Fruit fly (Drosophila melanogaster) whole organism, prepupa: Measurements from ENCODE around the gene C1GalTA.

Experiments
- Blimp-1 ChIP-seq: fragments of 200-800 bp; sonication (Bioruptor generic); optimal IDR thresholded peaks from 3 replicates; lab custom pipeline; 2017; ENCODE audit warnings: missing biosample characterization, missing genetic modification characterization, mild to moderate bottlenecking, moderate library complexity, missing genetic modification reagents
- CG10631 ChIP-seq: fragments of 200-800 bp; sonication (Bioruptor generic); optimal IDR thresholded peaks from 2 replicates; lab custom pipeline; 2016; ENCODE audit warnings: missing biosample characterization, missing genetic modification characterization
- CG10669 ChIP-seq: fragments of 200-800 bp; sonication (Bioruptor generic); optimal IDR thresholded peaks from 3 replicates; lab custom pipeline; 2018; ENCODE audit warnings: missing biosample characterization, mild to moderate bottlenecking, missing genetic modification characterization, moderate library complexity
- CG11294 ChIP-seq: fragments of 200-800 bp; sonication (Bioruptor generic); IDR thresholded peaks from 2 replicates; pipeline ENCODE4 v1.3.6; 2022; ENCODE audit warnings: missing biosample characterization, missing genetic modification characterization
- CG11902 ChIP-seq: fragments of 200-800 bp; sonication (Bioruptor generic); optimal IDR thresholded peaks from 3 replicates; lab custom pipeline; 2016; ENCODE audit warnings: missing biosample characterization, missing genetic modification characterization
- CG1621 ChIP-seq: fragments of 200-800 bp; sonication (Bioruptor generic); optimal IDR thresholded peaks from 3 replicates; lab custom pipeline; 2018; ENCODE audit warnings: missing biosample characterization, mild to moderate bottlenecking, missing genetic modification characterization
- CG16779 ChIP-seq: fragments of 200-800 bp; sonication (Bioruptor generic); optimal IDR thresholded peaks from 3 replicates; lab custom pipeline; 2017; ENCODE audit warnings: missing biosample characterization, mild to moderate bottlenecking, missing genetic modification characterization
- CG3032 ChIP-seq: fragments of 200-800 bp; optimal IDR thresholded peaks from 2 replicates; lab custom pipeline; 2019; ENCODE audit warnings: missing biosample characterization, mild to moderate bottlenecking, missing genetic modification characterization, moderate library complexity
- CG31627 ChIP-seq: fragments of 200-800 bp; sonication (Bioruptor generic); optimal IDR thresholded peaks from 3 replicates; lab custom pipeline; 2016; ENCODE audit warnings: missing biosample characterization, missing genetic modification characterization
- CG32006 ChIP-seq: fragments of 200-800 bp; sonication (Bioruptor generic); optimal IDR thresholded peaks from 3 replicates; lab custom pipeline; 2017; ENCODE audit warnings: missing biosample characterization, mild to moderate bottlenecking, missing genetic modification characterization
- CG34406 ChIP-seq: fragments of 200-800 bp; sonication (Bioruptor generic); optimal IDR thresholded peaks from 3 replicates; lab custom pipeline; 2016; ENCODE audit warnings: missing biosample characterization, missing genetic modification characterization
- CG3919 ChIP-seq: fragments of 200-800 bp; sonication (Bioruptor generic); optimal IDR thresholded peaks from 3 replicates; lab custom pipeline; 2016; ENCODE audit warnings: missing biosample characterization, missing genetic modification characterization
- CG4318 ChIP-seq: fragments of 200-800 bp; sonication (Bioruptor generic); optimal IDR thresholded peaks from 3 replicates; lab custom pipeline; 2017; ENCODE audit warnings: missing biosample characterization, mild to moderate bottlenecking, missing genetic modification characterization
- CG6163 ChIP-seq: fragments of 200-800 bp; sonication (Bioruptor generic); IDR thresholded peaks from 3 replicates; pipeline ENCODE4 v1.3.6; 2022; ENCODE audit warnings: missing biosample characterization, missing genetic modification characterization
- CG6276 ChIP-seq: fragments of 200-800 bp; sonication (Bioruptor generic); optimal IDR thresholded peaks from 2 replicates; lab custom pipeline; 2017; ENCODE audit warnings: missing biosample characterization, mild to moderate bottlenecking, missing genetic modification characterization
- CG6792 ChIP-seq: fragments of 200-800 bp; sonication (Bioruptor generic); optimal IDR thresholded peaks from 3 replicates; lab custom pipeline; 2016; ENCODE audit warnings: missing biosample characterization, missing genetic modification characterization
- CG6808 ChIP-seq: fragments of 200-800 bp; sonication (Bioruptor generic); optimal IDR thresholded peaks from 3 replicates; lab custom pipeline; 2017; ENCODE audit warnings: missing biosample characterization, missing genetic modification characterization, mild to moderate bottlenecking, moderate library complexity, missing genetic modification reagents
- CG6854 ChIP-seq: fragments of 200-800 bp; sonication (Bioruptor generic); optimal IDR thresholded peaks from 2 replicates; lab custom pipeline; 2017; ENCODE audit warnings: missing biosample characterization, mild to moderate bottlenecking, missing genetic modification characterization
- CG7368 ChIP-seq: fragments of 200-800 bp; sonication (Bioruptor generic); optimal IDR thresholded peaks from 3 replicates; lab custom pipeline; 2016; ENCODE audit warnings: missing biosample characterization, missing genetic modification characterization
- CG8119 ChIP-seq: fragments of 200-800 bp; sonication (Bioruptor generic); IDR thresholded peaks from 3 replicates; pipeline ENCODE4 v1.3.6; 2022; ENCODE audit warnings: missing biosample characterization, missing genetic modification characterization
- CG8319 ChIP-seq: fragments of 200-800 bp; sonication (Bioruptor generic); optimal IDR thresholded peaks from 3 replicates; lab custom pipeline; 2016; ENCODE audit warnings: missing biosample characterization, missing genetic modification characterization
- CG9139 ChIP-seq: fragments of 200-800 bp; sonication (Bioruptor generic); optimal IDR thresholded peaks from 3 replicates; lab custom pipeline; 2017; ENCODE audit warnings: missing biosample characterization, mild to moderate bottlenecking, missing genetic modification characterization
- Eip75B ChIP-seq: fragments of 200-800 bp; sonication (Bioruptor generic); optimal IDR thresholded peaks from 3 replicates; lab custom pipeline; 2016; ENCODE audit warnings: missing biosample characterization, missing genetic modification characterization
- Eip78C ChIP-seq: fragments of 200-800 bp; sonication (Bioruptor generic); peaks from one replicate; lab custom pipeline; 2016; ENCODE audit warnings: missing biosample characterization, missing genetic modification characterization
- Eip93F ChIP-seq: fragments of 200-800 bp; sonication (Bioruptor generic); optimal IDR thresholded peaks from 2 replicates; lab custom pipeline; 2016; ENCODE audit warnings: missing biosample characterization, mild to moderate bottlenecking, missing genetic modification characterization
- Ets21C ChIP-seq: fragments of 200-800 bp; sonication (Bioruptor generic); optimal IDR thresholded peaks from 3 replicates; lab custom pipeline; 2016; ENCODE audit warnings: missing biosample characterization, missing genetic modification characterization
- Ets96B ChIP-seq: fragments of 200-800 bp; optimal IDR thresholded peaks from 2 replicates; lab custom pipeline; 2019; ENCODE audit warnings: missing biosample characterization, mild to moderate bottlenecking, missing genetic modification characterization, moderate library complexity
- Gug ChIP-seq: fragments of 200-800 bp; sonication (Bioruptor generic); IDR thresholded peaks from 2 replicates; pipeline ENCODE4 v1.3.6; 2022; ENCODE audit warnings: missing biosample characterization, missing genetic modification characterization
- Hr38 ChIP-seq: sonication (Bioruptor generic); optimal IDR thresholded peaks from 2 replicates; lab custom pipeline; 2016; ENCODE audit warnings: missing biosample characterization, missing genetic modification characterization
- Hr39 ChIP-seq: fragments of 200-800 bp; sonication (Bioruptor generic); optimal IDR thresholded peaks from 2 replicates; lab custom pipeline; 2016; ENCODE audit warnings: missing biosample characterization, missing genetic modification characterization
- Hr4 ChIP-seq: fragments of 200-800 bp; sonication (Bioruptor generic); optimal IDR thresholded peaks from 3 replicates; lab custom pipeline; 2016; ENCODE audit warnings: missing biosample characterization, missing genetic modification characterization
- Lpt ChIP-seq: fragments of 200-800 bp; sonication (Bioruptor generic); optimal IDR thresholded peaks from 3 replicates; lab custom pipeline; 2016; ENCODE audit warnings: missing biosample characterization, missing genetic modification characterization
- Smox ChIP-seq: fragments of 200-800 bp; sonication (Bioruptor generic); optimal IDR thresholded peaks from 3 replicates; lab custom pipeline; 2016; ENCODE audit warnings: missing biosample characterization, missing genetic modification characterization
- Sox102F ChIP-seq: fragments of 200-800 bp; sonication (Bioruptor generic); optimal IDR thresholded peaks from 2 replicates; lab custom pipeline; 2016; ENCODE audit warnings: missing biosample characterization, mild to moderate bottlenecking, missing genetic modification characterization
- Sox14 ChIP-seq: fragments of 200-800 bp; sonication (Bioruptor generic); optimal IDR thresholded peaks from 3 replicates; lab custom pipeline; 2016; ENCODE audit warnings: missing biosample characterization, missing genetic modification characterization
- Sox15 ChIP-seq: fragments of 200-800 bp; sonication (Bioruptor generic); optimal IDR thresholded peaks from 3 replicates; lab custom pipeline; 2016; ENCODE audit warnings: missing biosample characterization, missing genetic modification characterization
- cyc ChIP-seq: fragments of 200-800 bp; sonication (Bioruptor generic); optimal IDR thresholded peaks from 3 replicates; lab custom pipeline; 2016; ENCODE audit warnings: missing biosample characterization, missing genetic modification characterization
- dac ChIP-seq: fragments of 200-800 bp; sonication (Bioruptor generic); optimal IDR thresholded peaks from 2 replicates; lab custom pipeline; 2017; ENCODE audit warnings: missing biosample characterization, mild to moderate bottlenecking, missing genetic modification characterization
- dsx ChIP-seq: fragments of 200-800 bp; optimal IDR thresholded peaks from 3 replicates; lab custom pipeline; 2019; ENCODE audit warnings: missing biosample characterization, mild to moderate bottlenecking, missing genetic modification characterization, moderate library complexity; ENCODE audit not compliant: poor library complexity, severe bottlenecking
- esn ChIP-seq: fragments of 200-800 bp; sonication (Bioruptor generic); optimal IDR thresholded peaks from 2 replicates; lab custom pipeline; 2016; ENCODE audit warnings: missing biosample characterization, mild to moderate bottlenecking, missing genetic modification characterization, moderate library complexity
- fd59A ChIP-seq: fragments of 200-800 bp; sonication (Bioruptor generic); optimal IDR thresholded peaks from 2 replicates; lab custom pipeline; 2017; ENCODE audit warnings: missing biosample characterization, mild to moderate bottlenecking, missing genetic modification characterization, missing genetic modification reagents
- fd85E ChIP-seq: fragments of 200-800 bp; sonication (Bioruptor generic); optimal IDR thresholded peaks from 3 replicates; lab custom pipeline; 2016; ENCODE audit warnings: missing biosample characterization, missing genetic modification characterization
- fkh ChIP-seq: fragments of 200-800 bp; sonication (Bioruptor generic); optimal IDR thresholded peaks from 3 replicates; lab custom pipeline; 2017; ENCODE audit warnings: missing biosample characterization, mild to moderate bottlenecking, missing genetic modification characterization, moderate library complexity
- lz ChIP-seq: fragments of 200-800 bp; sonication (Bioruptor generic); optimal IDR thresholded peaks from 3 replicates; lab custom pipeline; 2016; ENCODE audit warnings: missing biosample characterization, missing genetic modification characterization
- net ChIP-seq: fragments of 200-800 bp; sonication (Bioruptor generic); optimal IDR thresholded peaks from 3 replicates; lab custom pipeline; 2016; ENCODE audit warnings: missing biosample characterization, missing genetic modification characterization
- pdm3 ChIP-seq: fragments of 200-800 bp; sonication (Bioruptor generic); optimal IDR thresholded peaks from 3 replicates; lab custom pipeline; 2016; ENCODE audit warnings: missing biosample characterization, missing genetic modification characterization
- salr ChIP-seq, 2 experiments: fragments of 200-800 bp; sonication (Bioruptor generic); optimal IDR thresholded peaks; 3 replicates each; lab custom pipeline; 2016 to 2018; ENCODE audit warnings: missing biosample characterization in 2 of 2, missing genetic modification characterization in 2 of 2, mild to moderate bottlenecking in 1 of 2
- spab ChIP-seq: fragments of 200-800 bp; sonication (Bioruptor generic); optimal IDR thresholded peaks from 2 replicates; lab custom pipeline; 2017; ENCODE audit warnings: missing biosample characterization, mild to moderate bottlenecking, missing genetic modification characterization, missing genetic modification reagents
- ss ChIP-seq, 2 experiments: fragments of 200-800 bp; sonication (Bioruptor generic); optimal IDR thresholded peaks; 2 replicates in 1 of 2; 3 replicates in 1 of 2; lab custom pipeline; 2017 to 2018; ENCODE audit warnings: mild to moderate bottlenecking in 2 of 2, missing biosample characterization in 2 of 2, missing genetic modification characterization in 2 of 2, moderate library complexity in 1 of 2
- topi ChIP-seq: fragments of 200-800 bp; sonication (Bioruptor generic); optimal IDR thresholded peaks from 3 replicates; lab custom pipeline; 2016; ENCODE audit warnings: missing biosample characterization, missing genetic modification characterization

Gene C1GalTA

DNA sequence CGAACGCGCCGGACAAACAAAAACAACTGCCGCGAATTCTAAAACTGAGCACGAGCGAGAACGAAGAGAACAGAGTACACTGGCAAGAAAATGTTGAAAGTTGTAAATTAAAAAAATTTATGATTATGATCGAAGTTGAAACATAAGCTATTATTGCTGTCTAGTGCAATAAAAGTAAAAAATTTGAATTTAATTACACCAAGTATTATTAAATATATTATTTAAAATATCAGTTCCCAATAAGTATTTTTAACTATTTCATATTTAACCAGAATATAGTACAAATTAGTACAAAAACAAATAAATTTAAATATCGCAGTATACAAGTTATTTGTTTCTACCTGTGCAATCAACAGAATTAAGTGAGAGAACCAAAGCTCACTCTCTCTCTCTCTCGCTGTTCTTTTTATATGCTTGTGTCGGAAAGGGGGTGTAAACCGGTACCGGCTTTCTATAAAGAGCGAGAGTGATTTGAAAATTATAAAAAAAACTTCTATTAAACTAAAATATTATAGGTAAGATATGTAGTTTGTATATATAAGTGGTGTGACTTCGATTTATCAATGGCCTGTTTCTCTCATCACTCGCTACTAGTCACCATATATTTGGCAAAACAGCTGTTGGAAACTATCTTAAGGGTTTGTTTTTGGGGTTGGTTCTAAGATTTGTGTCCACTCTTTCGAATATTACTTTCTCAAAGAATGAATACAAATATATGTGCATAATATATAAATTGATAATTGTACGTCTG lies at the start of gene C1GalTA:
TSS of gene C1GalTA (minus strand) at position 33 of the 751 bp plus-strand sequence.
- TF ChIP-seq Hr39 (GFP tag; lab: Kevin White, UChicago) (peak; percentile 71), Blimp-1 (GFP tag; lab: Kevin White, UChicago) (peak; percentile 95), cyc (peak; percentile 89), fd85E (peak; percentile 77), lz (GFP tag; lab: Kevin White, UChicago) (peak; percentile 88), CG6276 (GFP tag; lab: Kevin White, UChicago) (peak; percentile 96), esn (GFP tag; lab: Kevin White, UChicago) (peak; percentile 96), Sox102F (GFP tag; lab: Kevin White, UChicago) (peak; percentile 85), Eip93F (GFP tag; lab: Kevin White, UChicago) (peak; percentile 73), CG7368 (GFP tag; lab: Kevin White, UChicago) (peak; percentile 93), Ets21C (peak; percentile 75), CG6163 (GFP tag; lab: Robert Waterston, UW) (peak; percentile 97), CG8319 (peak; percentile 87), CG10669 (GFP tag; lab: Kevin White, UChicago) (peak; percentile 97), CG3919 (GFP tag; lab: Kevin White, UChicago) (peak; percentile 97), CG8119 (peak; percentile 99), Gug (GFP tag; lab: Robert Waterston, UW) (peak; percentile 96), Ets96B (tag; lab: Kevin White, UChicago) (peak; percentile 99), spab (GFP tag; lab: Kevin White, UChicago) (peak; percentile 98), salr (GFP tag; optimal IDR thresholded peaks at IDR 0.05; lab: Kevin White, UChicago) (peak; percentile 77 to 98), ss (GFP tag; optimal IDR thresholded peaks at IDR 0.05; lab: Kevin White, UChicago) (peak; percentile 98 to 99), Hr4 (GFP tag; lab: Kevin White, UChicago) (peak; percentile 75), Smox (GFP tag; lab: Kevin White, UChicago) (peak; percentile 86), fd59A (GFP tag; lab: Kevin White, UChicago) (peak; percentile 94), CG1621 (peak; percentile 90), CG6808 (peak; percentile 97), Lpt (GFP tag; lab: Kevin White, UChicago) (peak; percentile 95), dsx (peak; percentile 99), Eip75B (GFP tag; lab: Kevin White, UChicago) (peak; percentile 86), net (GFP tag; lab: Kevin White, UChicago) (peak; percentile 92), dac (GFP tag; lab: Kevin White, UChicago) (peak; percentile 81), CG11294 (GFP tag; lab: Robert Waterston, UW) (peak; percentile 96), pdm3 (peak; percentile 83), CG10631 (GFP tag; lab: Kevin White, UChicago) (peak; percentile 98), Sox15 (GFP tag; lab: Kevin White, UChicago) (peak; percentile 78), CG31627 (GFP tag; lab: Kevin White, UChicago) (peak; percentile 80), CG3032 (tag; lab: Kevin White, UChicago) (peak; percentile 100), Hr38 (GFP tag; lab: Kevin White, UChicago) (no peak), CG6792 (peak; percentile 96), CG34406 (GFP tag; lab: Kevin White, UChicago) (peak; percentile 98), CG4318 (GFP tag; lab: Kevin White, UChicago) (peak; percentile 90), CG9139 (GFP tag; lab: Kevin White, UChicago) (peak; percentile 97), CG6854 (GFP tag; lab: Kevin White, UChicago) (peak; percentile 94), Sox14 (GFP tag; lab: Kevin White, UChicago) (peak; percentile 87), topi (GFP tag; lab: Kevin White, UChicago) (peak; percentile 88), fkh (GFP tag; lab: Kevin White, UChicago) (peak; percentile 75), Eip78C (GFP tag; lab: Kevin White, UChicago) (peak; percentile 98), CG32006 (GFP tag; lab: Kevin White, UChicago) (peak; percentile 97), CG16779 (tag; lab: Kevin White, UChicago) (peak; percentile 96), CG11902 (GFP tag; lab: Kevin White, UChicago) (peak; percentile 82)
